Worm (Caenorhabditis elegans) whole organism, L1 larva: Measurements from ENCODE around the gene C27A2.8.

Source experiments
- elt-3 ChIP-seq, 6 experiments: fragments of 150-350 bp in 1 of 6; sonication (generic microtip); optimal IDR thresholded peaks; 2 replicates each; lab custom pipeline; 2017 to 2018; ENCODE audit warnings: missing biosample characterization in 6 of 6, missing genetic modification characterization in 6 of 6, inconsistent platforms in 1 of 6
- lin-14 ChIP-seq: fragments of 200-800 bp; sonication (Bioruptor generic); optimal IDR thresholded peaks from 2 replicates; lab custom pipeline; 2018; ENCODE audit warnings: mild to moderate bottlenecking, missing genetic modification characterization, moderate library complexity, missing compliant biosample characterization
- nhr-11 ChIP-seq: fragments of 150-350 bp; optimal IDR thresholded peaks from 2 replicates; lab custom pipeline; 2014; ENCODE audit warnings: missing biosample characterization, missing genetic modification characterization
- pag-3 ChIP-seq: sonication (generic microtip); optimal IDR thresholded peaks from 2 replicates; lab custom pipeline; 2017; ENCODE audit warnings: missing genetic modification characterization, mild to moderate bottlenecking, missing compliant biosample characterization, antibody characterized with exemption, borderline replicate concordance; ENCODE audit not compliant: insufficient read depth
- snu-23 ChIP-seq: sonication (generic microtip); optimal IDR thresholded peaks from 2 replicates; lab custom pipeline; 2016; ENCODE audit warnings: missing genetic modification characterization, missing compliant biosample characterization
- swsn-7 ChIP-seq: sonication (generic microtip); optimal IDR thresholded peaks from 2 replicates; lab custom pipeline; 2016; ENCODE audit warnings: missing genetic modification characterization, missing compliant biosample characterization
- unc-62 ChIP-seq: fragments of 150-350 bp; optimal IDR thresholded peaks from 2 replicates; lab custom pipeline; 2014; ENCODE audit warnings: missing biosample characterization, missing genetic modification reagents, missing genetic modification characterization

DNA sequence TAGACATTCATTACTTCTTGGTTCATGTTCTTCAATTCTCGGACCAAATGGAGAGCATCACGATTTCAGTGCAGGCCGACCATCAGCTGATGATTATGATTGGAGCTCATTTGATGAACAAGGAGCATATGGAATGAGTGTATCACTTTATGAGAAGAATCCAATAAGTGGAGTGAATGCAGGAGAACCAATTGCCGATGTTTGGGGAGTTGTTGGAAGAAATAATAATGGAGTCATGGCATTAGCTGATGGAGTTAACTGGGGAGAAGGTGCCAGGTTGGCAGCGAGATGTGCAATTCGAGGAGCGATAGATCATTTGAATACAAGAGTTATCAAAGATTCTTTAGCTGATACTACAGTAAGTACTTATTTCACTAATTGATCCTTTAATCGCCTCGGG, 17.1 kb downstream of the C27A2.8 start:
- TF ChIP-seq nhr-11 (tag; lab: Kevin White, UChicago) (no peak), elt-3 (tag; optimal IDR thresholded peaks at IDR 0.05; lab: Kevin White, UChicago) (no peak), snu-23 (no peak), lin-14 (GFP tag; lab: Kevin White, UChicago) (no peak), unc-62 (no peak), pag-3 (tag; lab: Kevin White, UChicago) (no peak), swsn-7 (no peak)
